Worm (Caenorhabditis elegans): ENCODE measurements around the gene col-113.

DNA sequence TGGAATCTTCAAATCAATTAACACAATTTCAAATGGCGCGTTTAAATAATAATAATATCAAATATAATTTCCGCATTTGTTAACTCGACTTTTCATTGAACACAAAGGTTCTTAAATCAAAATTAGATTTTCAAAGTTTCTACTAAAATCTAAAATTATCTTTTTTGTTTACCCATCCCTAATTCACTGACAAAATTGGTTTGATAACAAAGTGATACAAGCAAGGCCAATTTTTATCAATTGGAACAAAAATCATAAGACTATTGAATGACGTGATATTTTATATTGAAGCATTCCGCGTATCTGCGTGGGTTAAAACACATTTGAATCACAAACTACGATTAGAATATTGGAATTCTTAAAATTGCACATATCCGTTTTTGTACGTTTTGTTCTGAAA, 38.1 kb upstream of the col-113 start:
- TF ChIP-seq F44E2.7 (GFP tag; IDR thresholded peaks at IDR 0.05) (no peak), lir-3 (tag; optimal IDR thresholded peaks at IDR 0.05) (no peak), gei-8 (GFP tag; optimal IDR thresholded peaks at IDR 0.05) (no peak)

Data from whole organism, L4 larva.